Worm (Caenorhabditis elegans): ENCODE measurements around the gene T07G12.5.

T07G12.5 gene

ce11 chrIV:10511432-10511831 lies 33.5 kb downstream of the T07G12.5 start (continued):
- TF ChIP-seq gmeb-1 (tag; optimal IDR thresholded peaks at IDR 0.05): peak; percentile 62

ce11 chrIV:10507586-10507985 lies 37.4 kb downstream of the T07G12.5 start:
- TF ChIP-seq sma-9 (GFP tag; optimal IDR thresholded peaks at IDR 0.05) (peak; percentile 57), sma-9 (tag; optimal IDR thresholded peaks at IDR 0.05) (no peak), peb-1 (tag; optimal IDR thresholded peaks at IDR 0.05) (no peak), nhr-129 (tag; optimal IDR thresholded peaks at IDR 0.05) (peak; percentile 25), nhr-6 (tag; optimal IDR thresholded peaks at IDR 0.05) (no peak), nhr-21 (tag; optimal IDR thresholded peaks at IDR 0.05) (no peak), lsy-2 (tag; optimal IDR thresholded peaks at IDR 0.05) (peak in 1 of 2 experiments; percentile 45), crh-2 (tag; optimal IDR thresholded peaks at IDR 0.05) (peak; percentile 32), zag-1 (tag; optimal IDR thresholded peaks at IDR 0.05) (peak; percentile 19), mdl-1 (tag; optimal IDR thresholded peaks at IDR 0.05) (peak in 1 of 2 experiments; percentile 6), lin-13 (GFP tag; optimal IDR thresholded peaks at IDR 0.05) (peak; percentile 24), sem-4 (tag; optimal IDR thresholded peaks at IDR 0.05) (no peak), nhr-11 (tag; optimal IDR thresholded peaks at IDR 0.05) (no peak), mab-5 (tag; optimal IDR thresholded peaks at IDR 0.05) (no peak), C34F6.9 (tag; optimal IDR thresholded peaks at IDR 0.05) (peak; percentile 72), gmeb-1 (tag; optimal IDR thresholded peaks at IDR 0.05) (no peak), unc-55 (GFP tag; optimal IDR thresholded peaks at IDR 0.05) (peak; percentile 46), F13H6.1 (tag; optimal IDR thresholded peaks at IDR 0.05) (peak; percentile 1)

ce11 chrIV:10506016-10506415 lies 38.9 kb downstream of the T07G12.5 start:
- TF ChIP-seq gmeb-1 (tag; optimal IDR thresholded peaks at IDR 0.05): peak; percentile 24
- peak; percentile 10 for TF ChIP-seq sma-9 (GFP tag; optimal IDR thresholded peaks at IDR 0.05)
- no peak for TF ChIP-seq sma-9 (tag; optimal IDR thresholded peaks at IDR 0.05)
- TF ChIP-seq ztf-4 (tag; optimal IDR thresholded peaks at IDR 0.05): no peak
- TF ChIP-seq ztf-11 (tag; optimal IDR thresholded peaks at IDR 0.05): no peak
- no peak for TF ChIP-seq ztf-1 (GFP tag; conservative IDR thresholded peaks at IDR 0.05)
- TF ChIP-seq lin-11 (tag; optimal IDR thresholded peaks at IDR 0.05): peak; percentile 15
- no peak for TF ChIP-seq mab-5 (tag; optimal IDR thresholded peaks at IDR 0.05)
- TF ChIP-seq dmd-4 (tag; optimal IDR thresholded peaks at IDR 0.05): no peak
- TF ChIP-seq crh-2 (tag; optimal IDR thresholded peaks at IDR 0.05): no peak
- no peak for TF ChIP-seq lin-13 (GFP tag; optimal IDR thresholded peaks at IDR 0.05)

ce11 chrIV:10505016-10505415 lies 39.9 kb downstream of the T07G12.5 start:
- TF ChIP-seq nhr-129 (tag; optimal IDR thresholded peaks at IDR 0.05): peak; percentile 23
- TF ChIP-seq nhr-77 (tag; optimal IDR thresholded peaks at IDR 0.05): no peak
- TF ChIP-seq elt-3 (tag; optimal IDR thresholded peaks at IDR 0.05): no peak
- peak; percentile 40 for TF ChIP-seq C34F6.9 (tag; optimal IDR thresholded peaks at IDR 0.05)
- no peak for TF ChIP-seq ceh-16 (tag; optimal IDR thresholded peaks at IDR 0.05)
- TF ChIP-seq nhr-6 (tag; optimal IDR thresholded peaks at IDR 0.05): no peak
- peak; percentile 29 for TF ChIP-seq sem-4 (tag; optimal IDR thresholded peaks at IDR 0.05)
- TF ChIP-seq lin-13 (GFP tag; optimal IDR thresholded peaks at IDR 0.05): no peak
- no peak for TF ChIP-seq egl-27 (tag; optimal IDR thresholded peaks at IDR 0.05)
- TF ChIP-seq blmp-1 (tag; optimal IDR thresholded peaks at IDR 0.05; ENCODE audit: insufficient read depth): no peak
- TF ChIP-seq aly-2 (tag; optimal IDR thresholded peaks at IDR 0.05): no peak
- TF ChIP-seq nhr-11 (tag; optimal IDR thresholded peaks at IDR 0.05): no peak
- peak; percentile 30 for TF ChIP-seq lin-11 (tag; optimal IDR thresholded peaks at IDR 0.05)
- TF ChIP-seq F13H6.1 (tag; optimal IDR thresholded peaks at IDR 0.05): no peak
- no peak for TF ChIP-seq ztf-11 (tag; optimal IDR thresholded peaks at IDR 0.05)
- no peak for TF ChIP-seq ztf-1 (GFP tag; conservative IDR thresholded peaks at IDR 0.05)
- TF ChIP-seq mbf-1 (tag; optimal IDR thresholded peaks at IDR 0.05): no peak
- no peak for TF ChIP-seq fos-1 (tag; optimal IDR thresholded peaks at IDR 0.05)
- TF ChIP-seq alr-1 (tag; optimal IDR thresholded peaks at IDR 0.05): no peak
- TF ChIP-seq elt-1 (tag; optimal IDR thresholded peaks at IDR 0.05): no peak
- no peak for TF ChIP-seq sma-3 (GFP tag; optimal IDR thresholded peaks at IDR 0.05)
- TF ChIP-seq nhr-10 (tag; optimal IDR thresholded peaks at IDR 0.05): no peak
- no peak for TF ChIP-seq unc-55 (GFP tag; optimal IDR thresholded peaks at IDR 0.05)
- no peak for TF ChIP-seq unc-62 (GFP tag; optimal IDR thresholded peaks at IDR 0.05)
- TF ChIP-seq crh-2 (tag; optimal IDR thresholded peaks at IDR 0.05): no peak
- TF ChIP-seq nhr-25 (tag; optimal IDR thresholded peaks at IDR 0.05): no peak
- TF ChIP-seq mdl-1 (tag; optimal IDR thresholded peaks at IDR 0.05): no peak
- no peak for TF ChIP-seq nhr-237 (tag; optimal IDR thresholded peaks at IDR 0.05)
- no peak for TF ChIP-seq ama-1 (optimal IDR thresholded peaks at IDR 0.05)
- no peak for TF ChIP-seq zag-1 (tag; optimal IDR thresholded peaks at IDR 0.05)
- no peak for TF ChIP-seq sma-9 (GFP tag; optimal IDR thresholded peaks at IDR 0.05)
- TF ChIP-seq sma-9 (tag; optimal IDR thresholded peaks at IDR 0.05): no peak
- peak in 1 of 2 experiments; percentile 13 for TF ChIP-seq lsy-2 (tag; optimal IDR thresholded peaks at IDR 0.05)
- no peak for TF ChIP-seq skn-1 (tag; optimal IDR thresholded peaks at IDR 0.05)
- no peak for TF ChIP-seq nhr-21 (tag; optimal IDR thresholded peaks at IDR 0.05)
- no peak for TF ChIP-seq ceh-82 (tag; optimal IDR thresholded peaks at IDR 0.05)

Data from whole organism, L2 larva.